Fruit fly (Drosophila melanogaster) whole organism, embryonic: ENCODE data around the gene bark.

Experiments used
- C15 ChIP-seq: fragments of 200-800 bp; sonication (Bioruptor generic); IDR thresholded peaks from 3 replicates; pipeline ENCODE4 v1.3.6; 2022; ENCODE audit warnings: missing biosample characterization, missing genetic modification characterization
- CG11504 ChIP-seq: fragments of 200-800 bp; sonication (Bioruptor generic); optimal IDR thresholded peaks from 3 replicates; lab custom pipeline; 2019; ENCODE audit warnings: missing biosample characterization, mild to moderate bottlenecking, missing genetic modification characterization, moderate library complexity
- CG14860 ChIP-seq: fragments of 200-800 bp; sonication (Bioruptor generic); IDR thresholded peaks from 3 replicates; pipeline ENCODE4 v1.3.6; 2022; ENCODE audit warnings: missing biosample characterization, missing genetic modification characterization; ENCODE audit not compliant: partially characterized antibody
- CG1792 ChIP-seq: fragments of 200-800 bp; sonication (Bioruptor generic); optimal IDR thresholded peaks from 2 replicates; lab custom pipeline; 2016; ENCODE audit warnings: missing biosample characterization, missing genetic modification characterization
- CHES-1-like ChIP-seq: fragments of 200-800 bp; sonication (Bioruptor generic); optimal IDR thresholded peaks from 2 replicates; lab custom pipeline; 2016; ENCODE audit warnings: missing biosample characterization, missing genetic modification characterization
- CTCF ChIP-seq: fragments of 200-800 bp; sonication (Bioruptor generic); optimal IDR thresholded peaks from 2 replicates; lab custom pipeline; 2017; ENCODE audit warnings: missing biosample characterization, mild to moderate bottlenecking, missing genetic modification characterization, moderate library complexity
- D19B ChIP-seq: fragments of 200-800 bp; sonication (Bioruptor generic); optimal IDR thresholded peaks from 2 replicates; lab custom pipeline; 2017; ENCODE audit warnings: missing biosample characterization, mild to moderate bottlenecking, missing genetic modification characterization
- Dp ChIP-seq: fragments of 200-800 bp; sonication (Bioruptor generic); optimal IDR thresholded peaks from 2 replicates; lab custom pipeline; 2018; ENCODE audit warnings: missing biosample characterization, mild to moderate bottlenecking, missing genetic modification characterization, moderate library complexity
- Hmr ChIP-seq: fragments of 200-800 bp; sonication (Bioruptor generic); optimal IDR thresholded peaks from 3 replicates; lab custom pipeline; 2017; ENCODE audit warnings: mild to moderate bottlenecking, missing biosample characterization, missing genetic modification reagents, missing genetic modification characterization
- Sry-β ChIP-seq: fragments of 200-800 bp; sonication (Bioruptor generic); optimal IDR thresholded peaks from 2 replicates; lab custom pipeline; 2018; ENCODE audit warnings: missing biosample characterization, mild to moderate bottlenecking, missing genetic modification characterization, moderate library complexity
- grn ChIP-seq: fragments of 200-800 bp; sonication (Bioruptor generic); optimal IDR thresholded peaks from 3 replicates; lab custom pipeline; 2017; ENCODE audit warnings: missing biosample characterization, missing genetic modification characterization
- vfl ChIP-seq: fragments of 200-800 bp; sonication (Bioruptor generic); optimal IDR thresholded peaks from 2 replicates; lab custom pipeline; 2016; ENCODE audit warnings: missing biosample characterization, missing genetic modification characterization

DNA sequence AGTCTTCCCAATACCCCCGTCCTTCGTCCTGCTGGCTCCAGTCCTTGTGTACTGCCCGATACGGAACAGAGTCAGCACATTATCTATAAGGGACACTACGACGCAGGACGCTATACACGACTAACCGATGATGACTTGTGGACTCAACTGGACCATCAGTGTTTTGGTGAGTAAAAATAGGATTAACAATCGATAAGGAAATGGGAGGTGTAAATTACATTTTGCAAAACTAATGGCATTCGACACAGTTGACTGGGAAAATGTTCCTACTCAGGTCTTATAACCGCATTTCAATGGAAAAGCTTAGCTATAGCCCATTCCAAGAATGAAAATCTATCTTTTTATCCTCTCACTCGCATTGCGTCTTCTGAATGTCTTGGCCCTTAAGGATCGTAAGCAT lies 21.8 kb upstream of the bark start, which contains the start of gene CG43703:
- no peak for TF ChIP-seq CHES-1-like
- TF ChIP-seq Sry-β (GFP tag; lab: Kevin White, UChicago) = no peak
- no peak for TF ChIP-seq grn (GFP tag; lab: Kevin White, UChicago)
- TF ChIP-seq D19B (GFP tag; lab: Kevin White, UChicago) = no peak
- TF ChIP-seq CG14860 (GFP tag; lab: Robert Waterston, UW) = no peak
- no peak for TF ChIP-seq Dp (GFP tag; lab: Kevin White, UChicago)
- TF ChIP-seq C15 = no peak
- no peak for TF ChIP-seq CTCF (GFP tag; lab: Kevin White, UChicago)
- no peak for TF ChIP-seq CG1792
- no peak for TF ChIP-seq vfl (GFP tag; lab: Kevin White, UChicago)
- no peak for TF ChIP-seq CG11504 (tag; lab: Kevin White, UChicago)
- no peak for TF ChIP-seq Hmr (GFP tag; lab: Kevin White, UChicago)
